Worm (Caenorhabditis elegans): ENCODE data around the gene F55F10.1.

Gene F55F10.1

ce11 chrIV:4390438-4390894 lies 29.8 kb downstream of the F55F10.1 start, which contains the start of the genes rpl-7A and set-21:
TSS of gene rpl-7A (minus strand) at chrIV:4390590.
TSS of gene set-21 (plus strand) at chrIV:4390844.
- no peak for TF ChIP-seq unc-62 (GFP tag; optimal IDR thresholded peaks at IDR 0.05)

ce11 chrIV:4393488-4393887 lies 32.9 kb downstream of the F55F10.1 start:
- no peak for TF ChIP-seq unc-62 (GFP tag; optimal IDR thresholded peaks at IDR 0.05)

ce11 chrIV:4393942-4394460 lies 33.4 kb downstream of the F55F10.1 start, which contains the start of gene ell-1:
TSS of gene ell-1 (plus strand) at chrIV:4394410.
- TF ChIP-seq unc-62 (GFP tag; optimal IDR thresholded peaks at IDR 0.05): no peak

ce11 chrIV:4395555-4395954 lies 34.9 kb downstream of the F55F10.1 start:
- TF ChIP-seq unc-62 (GFP tag; optimal IDR thresholded peaks at IDR 0.05): no peak

- no peak for TF ChIP-seq unc-62 (GFP tag; optimal IDR thresholded peaks at IDR 0.05)
These were observed 35.6 kb downstream of the F55F10.1 start for ce11 chrIV:4396052-4396821.

ce11 chrIV:4397111-4397510 lies 36.5 kb downstream of the F55F10.1 start:
- TF ChIP-seq unc-62 (GFP tag; optimal IDR thresholded peaks at IDR 0.05): no peak

ce11 chrIV:4397586-4397985 lies 36.9 kb downstream of the F55F10.1 start:
- no peak for TF ChIP-seq unc-62 (GFP tag; optimal IDR thresholded peaks at IDR 0.05)

- no peak for TF ChIP-seq unc-62 (GFP tag; optimal IDR thresholded peaks at IDR 0.05)
These were observed 37.8 kb downstream of the F55F10.1 start for ce11 chrIV:4398420-4398819.

ce11 chrIV:4398890-4399289 lies 38.3 kb downstream of the F55F10.1 start:
- TF ChIP-seq unc-62 (GFP tag; optimal IDR thresholded peaks at IDR 0.05): no peak

ce11 chrIV:4399418-4400136 lies 38.9 kb downstream of the F55F10.1 start:
- no peak for TF ChIP-seq unc-62 (GFP tag; optimal IDR thresholded peaks at IDR 0.05)

ce11 chrIV:4400350-4401326 lies 40.0 kb downstream of the F55F10.1 start, which contains the start of gene Y24D9A.6:
TSS of gene Y24D9A.6 (minus strand) at chrIV:4400400.
- no peak for TF ChIP-seq unc-62 (GFP tag; optimal IDR thresholded peaks at IDR 0.05)

- no peak for TF ChIP-seq unc-62 (GFP tag; optimal IDR thresholded peaks at IDR 0.05)
These were observed 41.8 kb downstream of the F55F10.1 start for ce11 chrIV:4402413-4402812.

- no peak for TF ChIP-seq unc-62 (GFP tag; optimal IDR thresholded peaks at IDR 0.05)
These were observed 43.2 kb downstream of the F55F10.1 start for ce11 chrIV:4403870-4404269.

- no peak for TF ChIP-seq unc-62 (GFP tag; optimal IDR thresholded peaks at IDR 0.05)
These were observed 44.5 kb downstream of the F55F10.1 start, which contains the start of gene Y24D9A.7 for ce11 chrIV:4405126-4405525. TSS of gene Y24D9A.7 (minus strand) at chrIV:4405171.

- no peak for TF ChIP-seq unc-62 (GFP tag; optimal IDR thresholded peaks at IDR 0.05)
These were observed 45.5 kb downstream of the F55F10.1 start for ce11 chrIV:4406054-4406539.
